Worm (Caenorhabditis elegans) whole organism, late embryonic: ENCODE data around the gene sax-1.

Experiments
- K02D7.2 ChIP-seq: sonication (generic microtip); optimal IDR thresholded peaks from 2 replicates; lab custom pipeline; 2017; ENCODE audit warnings: mild to moderate bottlenecking, missing genetic modification characterization, missing compliant biosample characterization
- ama-1 ChIP-seq: fragments of 150-350 bp; optimal IDR thresholded peaks from 2 replicates; lab custom pipeline; 2014
- dmd-4 ChIP-seq: sonication (generic microtip); optimal IDR thresholded peaks from 2 replicates; lab custom pipeline; 2016; ENCODE audit warnings: borderline replicate concordance, missing genetic modification characterization, missing compliant biosample characterization
- elt-2 ChIP-seq: sonication (generic microtip); optimal IDR thresholded peaks from 2 replicates; lab custom pipeline; 2016; ENCODE audit warnings: missing genetic modification reagents, missing genetic modification characterization, missing compliant biosample characterization
- fkh-10 ChIP-seq: fragments of 150-350 bp; optimal IDR thresholded peaks from 2 replicates; lab custom pipeline; 2014; ENCODE audit warnings: missing biosample characterization, missing genetic modification reagents, missing genetic modification characterization
- hlh-6 ChIP-seq: sonication (generic microtip); optimal IDR thresholded peaks from 2 replicates; lab custom pipeline; 2016; ENCODE audit warnings: missing genotype, missing genetic modification characterization, missing compliant biosample characterization
- hlh-8 ChIP-seq: sonication (generic microtip); optimal IDR thresholded peaks from 2 replicates; lab custom pipeline; 2016; ENCODE audit warnings: missing genotype, missing genetic modification characterization, missing compliant biosample characterization
- lin-11 ChIP-seq: fragments of 200-800 bp; sonication (Bioruptor generic); optimal IDR thresholded peaks from 2 replicates; lab custom pipeline; 2018; ENCODE audit warnings: mild to moderate bottlenecking, missing genetic modification characterization, missing compliant biosample characterization
- tbx-7 ChIP-seq: sonication (generic microtip); optimal IDR thresholded peaks from 2 replicates; lab custom pipeline; 2016; ENCODE audit warnings: missing genotype, missing genetic modification characterization, missing compliant biosample characterization
- unc-3 ChIP-seq, 2 experiments: fragments of 200-800 bp in 1 of 2; sonication (Bioruptor generic) in 1 of 2; sonication (generic microtip) in 1 of 2; conservative IDR thresholded peaks in 1 of 2; optimal IDR thresholded peaks in 1 of 2; 2 replicates each; pipeline versions ENCODE4 v1.3.6 to Lab custom; 2016 to 2022; ENCODE audit warnings: missing compliant biosample characterization in 2 of 2, missing genetic modification characterization in 2 of 2, missing genetic modification reagents in 1 of 2
- unc-55 ChIP-seq: sonication (generic microtip); optimal IDR thresholded peaks from 2 replicates; lab custom pipeline; 2017; ENCODE audit warnings: missing biosample characterization, missing genetic modification reagents, missing genetic modification characterization

DNA sequence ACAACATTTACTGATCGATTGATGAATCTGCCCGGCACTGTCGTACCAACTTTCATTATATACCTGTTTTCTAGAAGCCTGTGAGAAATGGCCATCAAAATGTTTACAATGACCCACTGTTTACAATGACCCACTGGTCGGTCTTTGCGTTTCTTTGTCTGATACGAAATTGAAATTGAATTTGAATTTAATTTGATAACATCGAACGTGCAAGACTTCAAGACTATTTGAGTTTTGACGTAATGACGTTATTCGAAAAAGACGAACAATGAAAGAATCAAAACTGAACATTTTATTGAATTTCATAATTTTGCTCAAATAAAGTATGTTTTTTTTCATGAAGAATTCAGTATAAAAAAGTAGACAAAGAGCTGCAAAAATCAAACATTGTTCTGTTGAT, 22.0 kb upstream of the sax-1 start, which contains the start of gene C02F12.5:
- no peak for TF ChIP-seq fkh-10 (GFP tag; lab: Kevin White, UChicago)
- no peak for TF ChIP-seq hlh-6 (tag; lab: Kevin White, UChicago)
- TF ChIP-seq unc-3 (GFP tag; conservative IDR thresholded peaks at IDR 0.05; lab: Robert Waterston, UW), result no peak
- TF ChIP-seq unc-3 (tag; optimal IDR thresholded peaks at IDR 0.05; lab: Kevin White, UChicago), result no peak
- TF ChIP-seq lin-11 (tag; lab: Kevin White, UChicago), result no peak
- no peak for TF ChIP-seq hlh-8 (tag; lab: Kevin White, UChicago)
- no peak for TF ChIP-seq ama-1
- TF ChIP-seq tbx-7 (tag; lab: Kevin White, UChicago), result no peak
- no peak for TF ChIP-seq K02D7.2
- TF ChIP-seq elt-2 (tag; lab: Kevin White, UChicago), result no peak
- TF ChIP-seq dmd-4 (tag; lab: Kevin White, UChicago), result no peak
- TF ChIP-seq unc-55 (GFP tag; lab: Kevin White, UChicago), result no peak
